Worm (Caenorhabditis elegans) whole organism, mixed stage, embryonic: ENCODE results near the gene F07H5.7.

Experiments
- ces-1 ChIP-seq: fragments of 150-350 bp; optimal IDR thresholded peaks from 2 replicates; lab custom pipeline; 2014; ENCODE audit warnings: missing biosample characterization, missing genetic modification reagents, missing genetic modification characterization
- hlh-1 ChIP-seq: fragments of 150-350 bp; optimal IDR thresholded peaks from 2 replicates; lab custom pipeline; 2014; ENCODE audit warnings: missing biosample characterization, missing genetic modification reagents, missing genetic modification characterization
- mab-5 ChIP-seq: fragments of 150-350 bp; optimal IDR thresholded peaks from 2 replicates; lab custom pipeline; 2014; ENCODE audit warnings: missing biosample characterization, missing genetic modification characterization
- pha-4 ChIP-seq: fragments of 150-350 bp; optimal IDR thresholded peaks from 2 replicates; lab custom pipeline; 2018; ENCODE audit warnings: missing biosample characterization, missing genetic modification reagents, missing genetic modification characterization
- unc-39 ChIP-seq: fragments of 150-350 bp; optimal IDR thresholded peaks from 2 replicates; lab custom pipeline; 2014; ENCODE audit warnings: missing biosample characterization, missing genetic modification characterization

- TF ChIP-seq hlh-1 (tag; lab: Kevin White, UChicago) (no peak), pha-4 (tag; lab: Kevin White, UChicago) (no peak), ces-1 (GFP tag; lab: Kevin White, UChicago) (no peak), unc-39 (tag; lab: Kevin White, UChicago) (no peak), mab-5 (tag; lab: Kevin White, UChicago) (no peak)
These were observed 35.2 kb upstream of the F07H5.7 start, which contains the start of gene F46C5.2 for ce11 chrII:8829189-8829588.
